Fruit fly (Drosophila melanogaster): Measurements from ENCODE around the gene Fur1.

Fur1 gene

dm6 chr3R:25321681-25322080, 151.2 kb downstream of the Fur1 start:
- no peak for TF ChIP-seq scrt (GFP tag; optimal IDR thresholded peaks at IDR 0.05)
- peak; percentile 65 for TF ChIP-seq exex (tag; optimal IDR thresholded peaks at IDR 0.05)
- TF ChIP-seq luna (GFP tag; optimal IDR thresholded peaks at IDR 0.05) = no peak

DNA sequence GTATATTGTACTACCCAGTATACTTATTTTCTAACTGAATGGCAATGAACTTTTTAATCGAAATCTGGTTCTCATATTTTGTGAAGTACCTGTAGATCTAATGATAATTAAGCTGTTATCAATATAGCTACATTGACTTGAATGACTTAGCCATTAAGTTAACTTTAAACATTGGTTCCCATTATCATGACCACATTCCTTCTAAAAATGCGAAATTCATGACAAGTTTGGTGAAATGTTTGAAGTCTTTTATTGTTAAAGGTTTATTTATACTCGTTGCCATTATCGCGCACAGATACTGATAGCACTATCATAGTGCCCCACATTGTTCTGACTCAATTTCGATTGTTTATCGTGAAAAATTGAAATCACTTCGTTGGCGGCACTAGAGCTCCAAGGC, 152.0 kb downstream of the Fur1 start:
- TF ChIP-seq NfI (GFP tag; optimal IDR thresholded peaks at IDR 0.05) (no peak), grn (GFP tag; optimal IDR thresholded peaks at IDR 0.05) (peak; percentile 69), shn (GFP tag; optimal IDR thresholded peaks at IDR 0.05) (no peak), eyg (GFP tag; optimal IDR thresholded peaks at IDR 0.05) (no peak), CG2199 (GFP tag; IDR thresholded peaks at IDR 0.05) (no peak), CG7928 (GFP tag; optimal IDR thresholded peaks at IDR 0.05) (no peak), GATAe (GFP tag; conservative IDR thresholded peaks at IDR 0.05) (0 out of 2 replicates have a peak, but pooled peaks have one; percentile 40), sd (tag; optimal IDR thresholded peaks at IDR 0.05) (peak; percentile 91), exex (tag; optimal IDR thresholded peaks at IDR 0.05) (peak; percentile 84), lab (GFP tag; optimal IDR thresholded peaks at IDR 0.05) (peak; percentile 14), Med (GFP tag) (peak; percentile 33), Lim3 (GFP tag; IDR thresholded peaks at IDR 0.05) (0 out of 2 replicates have a peak, but pooled peaks have one; percentile 26), ttk (GFP tag; IDR thresholded peaks at IDR 0.05) (no peak), sug (tag; optimal IDR thresholded peaks at IDR 0.05) (peak; percentile 86), Trl (optimal IDR thresholded peaks at IDR 0.05) (peak in 1 of 2 experiments; percentile 1), Trl (GFP tag; optimal IDR thresholded peaks at IDR 0.05) (no peak), sqz (GFP tag; optimal IDR thresholded peaks at IDR 0.05) (no peak), mirr (GFP tag; optimal IDR thresholded peaks at IDR 0.05) (peak; percentile 36)

dm6 chr3R:25320051-25320705, 152.7 kb downstream of the Fur1 start, which contains the start of gene CG10560:
CG10560 (minus strand) TSS chr3R:25320101.
- TF ChIP-seq Dip3 (GFP tag; optimal IDR thresholded peaks at IDR 0.05) (no peak), CG31224 (GFP tag; IDR thresholded peaks at IDR 0.05) (no peak), Eip74EF (GFP tag; optimal IDR thresholded peaks at IDR 0.05) (peak in 1 of 2 experiments; percentile 7), Sry-δ (GFP tag; optimal IDR thresholded peaks at IDR 0.05) (no peak), CG14667 (GFP tag; IDR thresholded peaks at IDR 0.05) (no peak), CG9817 (tag; optimal IDR thresholded peaks at IDR 0.05) (no peak), lmd (GFP tag; IDR thresholded peaks at IDR 0.05) (no peak), ewg (GFP tag; optimal IDR thresholded peaks at IDR 0.05) (no peak), CG7357 (GFP tag; IDR thresholded peaks at IDR 0.05) (no peak), sug (tag; optimal IDR thresholded peaks at IDR 0.05) (peak; percentile 69), tin (GFP tag; optimal IDR thresholded peaks at IDR 0.05) (no peak), NK7.1 (GFP tag; optimal IDR thresholded peaks at IDR 0.05) (no peak), Hmx (GFP tag; optimal IDR thresholded peaks at IDR 0.05) (no peak), HLH3B (GFP tag; IDR thresholded peaks at IDR 0.05) (no peak), D19B (GFP tag; optimal IDR thresholded peaks at IDR 0.05) (peak; percentile 86), dm (GFP tag; optimal IDR thresholded peaks at IDR 0.05) (no peak), CG2678 (tag; optimal IDR thresholded peaks at IDR 0.05) (peak; percentile 43), CG13296 (GFP tag; optimal IDR thresholded peaks at IDR 0.05) (peak; percentile 46), fd96Cb (tag; optimal IDR thresholded peaks at IDR 0.05) (no peak), lola (GFP tag; optimal IDR thresholded peaks at IDR 0.05) (no peak), croc (GFP tag; conservative IDR thresholded peaks at IDR 0.05) (no peak), tup (GFP tag; optimal IDR thresholded peaks at IDR 0.05) (no peak), CG3281 (GFP tag; optimal IDR thresholded peaks at IDR 0.05) (peak; percentile 1), wor (GFP tag; IDR thresholded peaks at IDR 0.05) (no peak), Jarid2 (GFP tag; optimal IDR thresholded peaks at IDR 0.05) (no peak), CG13894 (tag; optimal IDR thresholded peaks at IDR 0.05) (peak; percentile 67), Pdp1 (GFP tag; optimal IDR thresholded peaks at IDR 0.05) (peak in 1 of 2 experiments; percentile 54), YL-1 (GFP tag; optimal IDR thresholded peaks at IDR 0.05) (no peak), sd (tag; optimal IDR thresholded peaks at IDR 0.05) (no peak)
